Worm (Caenorhabditis elegans): Measurements from ENCODE around the gene prdx-3.

prdx-3 gene

DNA sequence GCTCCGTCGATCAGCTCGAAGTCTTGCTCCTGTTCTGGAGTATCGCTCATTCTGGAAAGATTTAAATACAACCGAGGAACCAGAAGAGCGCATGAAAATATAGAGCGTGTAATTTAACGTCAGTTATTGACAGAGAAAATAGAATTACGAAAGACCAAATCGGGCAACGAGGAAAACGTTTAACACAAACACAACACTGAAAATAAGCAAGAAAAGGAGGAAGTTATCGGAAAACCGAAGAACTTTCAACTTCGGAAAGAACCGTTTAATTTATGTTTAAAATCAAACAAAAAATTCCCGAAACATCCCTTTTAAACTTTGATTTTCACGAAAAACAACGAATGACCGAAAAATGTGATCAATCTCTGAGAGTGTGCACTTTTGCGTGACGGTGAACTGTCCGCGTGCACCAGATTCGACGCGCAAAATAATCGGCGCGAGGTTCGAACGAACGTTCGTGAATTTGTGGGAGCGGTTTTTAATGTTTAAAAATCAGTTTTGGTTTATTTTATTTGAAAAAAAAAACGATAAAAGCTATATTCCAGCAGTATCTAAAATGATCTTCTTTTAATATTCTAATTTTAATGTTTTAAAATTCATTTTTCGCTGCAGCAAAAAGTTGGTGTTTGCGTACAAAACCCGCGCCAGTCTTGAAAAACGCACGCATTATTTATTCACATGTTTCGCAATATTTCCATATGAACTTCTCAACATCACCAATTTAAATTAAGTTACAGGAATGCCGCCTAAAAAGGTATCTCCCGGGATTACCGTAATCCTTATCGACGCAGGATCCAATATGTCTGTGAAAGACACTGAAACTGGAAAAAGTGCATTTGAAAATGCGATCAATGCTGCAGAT is 12.1 kb downstream of the prdx-3 start, which contains the start of the genes R07E5.7 and cku-80 (continued):
- TF ChIP-seq set-16 (GFP tag; IDR thresholded peaks at IDR 0.05) (no peak), F26F4.8 (GFP tag; conservative IDR thresholded peaks at IDR 0.05) (no peak), mep-1 (tag; optimal IDR thresholded peaks at IDR 0.05) (peak; percentile 70), egl-27 (tag; optimal IDR thresholded peaks at IDR 0.05) (no peak), lin-39 (tag; optimal IDR thresholded peaks at IDR 0.05) (no peak), ceh-20 (GFP tag; IDR thresholded peaks at IDR 0.05) (no peak), ceh-62 (tag; optimal IDR thresholded peaks at IDR 0.05) (no peak), egl-43 (GFP tag; IDR thresholded peaks at IDR 0.05) (no peak), Y5F2A.4 (GFP tag; optimal IDR thresholded peaks at IDR 0.05) (no peak), madf-5 (GFP tag; IDR thresholded peaks at IDR 0.05) (no peak), madf-9 (GFP tag; conservative IDR thresholded peaks at IDR 0.05) (no peak), snpc-4 (tag; optimal IDR thresholded peaks at IDR 0.05) (no peak), ctbp-1 (GFP tag; IDR thresholded peaks at IDR 0.05) (no peak), T26A8.4 (GFP tag; IDR thresholded peaks at IDR 0.05) (no peak), ces-1 (GFP tag; optimal IDR thresholded peaks at IDR 0.05) (no peak), lir-3 (tag; optimal IDR thresholded peaks at IDR 0.05) (no peak), saeg-2 (GFP tag; IDR thresholded peaks at IDR 0.05) (no peak), Y105C5A.15 (GFP tag; IDR thresholded peaks at IDR 0.05) (no peak), Y48G9A.11 (GFP tag; IDR thresholded peaks at IDR 0.05) (no peak), ZK337.2 (GFP tag; IDR thresholded peaks at IDR 0.05) (no peak), lin-38 (GFP tag; IDR thresholded peaks at IDR 0.05) (peak; percentile 70), spr-1 (tag; optimal IDR thresholded peaks at IDR 0.05) (no peak), dmd-8 (GFP tag; IDR thresholded peaks at IDR 0.05) (no peak), gei-8 (GFP tag; optimal IDR thresholded peaks at IDR 0.05) (no peak), ztf-7 (tag; optimal IDR thresholded peaks at IDR 0.05) (peak; percentile 47), aha-1 (tag) (no peak), F49E8.2 (tag; optimal IDR thresholded peaks at IDR 0.05; ENCODE audit: borderline replicate concordance) (no peak), ZK546.5 (tag; optimal IDR thresholded peaks at IDR 0.05) (no peak), lin-29 (GFP tag; IDR thresholded peaks at IDR 0.05) (no peak), ceh-32 (tag; optimal IDR thresholded peaks at IDR 0.05; ENCODE audit: poor library complexity) (no peak), hlh-30 (tag; optimal IDR thresholded peaks at IDR 0.05; ENCODE audit: insufficient read depth) (peak; percentile 92), nhr-41 (GFP tag; IDR thresholded peaks at IDR 0.05) (no peak), tra-1 (GFP tag; IDR thresholded peaks at IDR 0.05) (no peak), ceh-82 (tag; optimal IDR thresholded peaks at IDR 0.05) (no peak), lin-1 (GFP tag; IDR thresholded peaks at IDR 0.05) (no peak), skn-1 (tag; optimal IDR thresholded peaks at IDR 0.05) (no peak), nhr-76 (tag; optimal IDR thresholded peaks at IDR 0.05) (no peak), dpl-1 (GFP tag; optimal IDR thresholded peaks at IDR 0.05) (peak; percentile 88), vab-7 (GFP tag; IDR thresholded peaks at IDR 0.05) (no peak), jun-1 (tag; optimal IDR thresholded peaks at IDR 0.05) (no peak), nhr-6 (tag; optimal IDR thresholded peaks at IDR 0.05) (no peak), sdz-12 (GFP tag; optimal IDR thresholded peaks at IDR 0.05) (no peak), T20F7.1 (GFP tag; optimal IDR thresholded peaks at IDR 0.05) (no peak), F10B5.3 (tag; optimal IDR thresholded peaks at IDR 0.05) (no peak), ceh-28 (tag; optimal IDR thresholded peaks at IDR 0.05) (no peak), lin-15B (tag; optimal IDR thresholded peaks at IDR 0.05) (peak; percentile 33), unc-130 (GFP tag; optimal IDR thresholded peaks at IDR 0.05) (no peak), D1046.2 (GFP tag; IDR thresholded peaks at IDR 0.05) (no peak), daf-19 (GFP tag; conservative IDR thresholded peaks at IDR 0.05) (0 out of 2 replicates have a peak, but pooled peaks have one; percentile 35), zip-2 (tag; optimal IDR thresholded peaks at IDR 0.05) (no peak), hlh-11 (tag; optimal IDR thresholded peaks at IDR 0.05) (peak; percentile 55)

All from whole organism, L4 larva.